Fruit fly (Drosophila melanogaster) whole organism: ENCODE results near the gene mRpL36.

Experiments used
- CG8478 ChIP-seq: fragments of >200 bp; optimal IDR thresholded peaks from 2 replicates; lab custom pipeline; 2018; ENCODE audit warnings: inconsistent platforms
- Dll ChIP-seq: fragments of >200 bp; optimal IDR thresholded peaks from 2 replicates; lab custom pipeline; 2017
- EcR ChIP-seq, 2 experiments: fragments of >200 bp; optimal IDR thresholded peaks; 2 replicates each; lab custom pipeline; 2017; ENCODE audit warnings: missing biosample characterization in 2 of 2, missing genetic modification characterization in 2 of 2, missing genetic modification reagents in 2 of 2
- pan ChIP-seq: fragments of >200 bp; optimal IDR thresholded peaks from 2 replicates; lab custom pipeline; 2017
- psq ChIP-seq: fragments of >200 bp; optimal IDR thresholded peaks from 2 replicates; lab custom pipeline; 2017
- usp ChIP-seq: fragments of >200 bp; optimal IDR thresholded peaks from 2 replicates; lab custom pipeline; 2017; ENCODE audit warnings: missing biosample characterization, missing genetic modification characterization, mixed read lengths

Gene mRpL36

dm6 chr3L:8097101-8097500, 27.8 kb downstream of the mRpL36 start:
- TF ChIP-seq pan (lab: Kevin White, UChicago) (no peak), psq (lab: Kevin White, UChicago) (no peak), EcR (GFP tag; optimal IDR thresholded peaks at IDR 0.05; lab: Kevin White, UChicago) (no peak)

dm6 chr3L:8096106-8096558, 28.8 kb downstream of the mRpL36 start:
- TF ChIP-seq EcR (GFP tag; optimal IDR thresholded peaks at IDR 0.05; lab: Kevin White, UChicago) (no peak), usp (GFP tag; lab: Kevin White, UChicago) (no peak), CG8478 (lab: Kevin White, UChicago) (no peak), pan (lab: Kevin White, UChicago) (no peak), Dll (lab: Kevin White, UChicago) (no peak), psq (lab: Kevin White, UChicago) (no peak)

dm6 chr3L:8094652-8095129, 30.2 kb downstream of the mRpL36 start:
- TF ChIP-seq psq (lab: Kevin White, UChicago) (no peak), usp (GFP tag; lab: Kevin White, UChicago) (no peak), CG8478 (lab: Kevin White, UChicago) (no peak), Dll (lab: Kevin White, UChicago) (no peak), pan (lab: Kevin White, UChicago) (no peak), EcR (GFP tag; optimal IDR thresholded peaks at IDR 0.05; lab: Kevin White, UChicago) (no peak)

- no peak for TF ChIP-seq pan (lab: Kevin White, UChicago)
- TF ChIP-seq psq (lab: Kevin White, UChicago) = no peak
Measured at dm6 chr3L:8093553-8093952, 31.4 kb downstream of the mRpL36 start.

dm6 chr3L:8091650-8092068, 33.3 kb downstream of the mRpL36 start, which contains the start of gene CG7565:
Gene CG7565 (minus strand): TSS chr3L:8091786.
- TF ChIP-seq pan (lab: Kevin White, UChicago) (no peak), psq (lab: Kevin White, UChicago) (no peak), usp (GFP tag; lab: Kevin White, UChicago) (no peak), Dll (lab: Kevin White, UChicago) (no peak)

- TF ChIP-seq pan (lab: Kevin White, UChicago) (no peak), psq (lab: Kevin White, UChicago) (no peak), EcR (GFP tag; optimal IDR thresholded peaks at IDR 0.05; lab: Kevin White, UChicago) (no peak)
Measured at dm6 chr3L:8086218-8086617, 38.7 kb downstream of the mRpL36 start.

dm6 chr3L:8081822-8082221, 43.1 kb downstream of the mRpL36 start:
- TF ChIP-seq usp (GFP tag; lab: Kevin White, UChicago) (no peak), Dll (lab: Kevin White, UChicago) (no peak), EcR (GFP tag; optimal IDR thresholded peaks at IDR 0.05; lab: Kevin White, UChicago) (no peak), CG8478 (lab: Kevin White, UChicago) (no peak), pan (lab: Kevin White, UChicago) (no peak), psq (lab: Kevin White, UChicago) (no peak)

- TF ChIP-seq Dll (lab: Kevin White, UChicago) = no peak
- TF ChIP-seq usp (GFP tag; lab: Kevin White, UChicago) = no peak
- no peak for TF ChIP-seq psq (lab: Kevin White, UChicago)
- TF ChIP-seq EcR (GFP tag; optimal IDR thresholded peaks at IDR 0.05; lab: Kevin White, UChicago) = no peak
- TF ChIP-seq CG8478 (lab: Kevin White, UChicago) = no peak
- TF ChIP-seq pan (lab: Kevin White, UChicago) = no peak
Measured at dm6 chr3L:8080790-8081189, 44.1 kb downstream of the mRpL36 start.

- TF ChIP-seq usp (GFP tag; lab: Kevin White, UChicago) = no peak
- TF ChIP-seq EcR (GFP tag; optimal IDR thresholded peaks at IDR 0.05; lab: Kevin White, UChicago) = no peak
- no peak for TF ChIP-seq CG8478 (lab: Kevin White, UChicago)
- TF ChIP-seq pan (lab: Kevin White, UChicago) = no peak
- no peak for TF ChIP-seq Dll (lab: Kevin White, UChicago)
Measured at dm6 chr3L:8079598-8079997, 45.3 kb downstream of the mRpL36 start.

dm6 chr3L:8077953-8078352, 47.0 kb downstream of the mRpL36 start:
- TF ChIP-seq pan (lab: Kevin White, UChicago) (no peak), psq (lab: Kevin White, UChicago) (no peak), Dll (lab: Kevin White, UChicago) (no peak), usp (GFP tag; lab: Kevin White, UChicago) (no peak), CG8478 (lab: Kevin White, UChicago) (no peak), EcR (GFP tag; optimal IDR thresholded peaks at IDR 0.05; lab: Kevin White, UChicago) (no peak)

dm6 chr3L:8077207-8077606, 47.7 kb downstream of the mRpL36 start:
- no peak for TF ChIP-seq usp (GFP tag; lab: Kevin White, UChicago)
- no peak for TF ChIP-seq pan (lab: Kevin White, UChicago)
- no peak for TF ChIP-seq EcR (GFP tag; optimal IDR thresholded peaks at IDR 0.05; lab: Kevin White, UChicago)
- TF ChIP-seq psq (lab: Kevin White, UChicago) = no peak
- no peak for TF ChIP-seq Dll (lab: Kevin White, UChicago)
- no peak for TF ChIP-seq CG8478 (lab: Kevin White, UChicago)

- no peak for TF ChIP-seq usp (GFP tag; lab: Kevin White, UChicago)
- no peak for TF ChIP-seq psq (lab: Kevin White, UChicago)
- no peak for TF ChIP-seq pan (lab: Kevin White, UChicago)
- no peak for TF ChIP-seq EcR (GFP tag; optimal IDR thresholded peaks at IDR 0.05; lab: Kevin White, UChicago)
- no peak for TF ChIP-seq CG8478 (lab: Kevin White, UChicago)
- no peak for TF ChIP-seq Dll (lab: Kevin White, UChicago)
Measured at dm6 chr3L:8076160-8076559, 48.8 kb downstream of the mRpL36 start.
